Worm (Caenorhabditis elegans) whole organism, young adult: ENCODE measurements around the gene clec-197.

Experiments
- B0336.3 ChIP-seq: fragments of 200-800 bp; sonication (Bioruptor generic); IDR thresholded peaks from 2 replicates; pipeline ENCODE4 v1.3.6; 2022; ENCODE audit warnings: missing genetic modification characterization, missing compliant biosample characterization
- K12H6.12 ChIP-seq: fragments of 200-800 bp; sonication (Bioruptor generic); optimal IDR thresholded peaks from 2 replicates; lab custom pipeline; 2018; ENCODE audit warnings: mild to moderate bottlenecking, missing genetic modification characterization, missing compliant biosample characterization
- ceh-100 ChIP-seq: fragments of 200-800 bp; sonication (Bioruptor generic); IDR thresholded peaks from 2 replicates; pipeline ENCODE4 v1.3.6; 2022; ENCODE audit warnings: missing genetic modification reagents, missing genetic modification characterization, missing compliant biosample characterization
- ceh-91 ChIP-seq: fragments of 200-800 bp; sonication (Bioruptor generic); IDR thresholded peaks from 2 replicates; pipeline ENCODE4 v1.3.6; 2022; ENCODE audit warnings: missing genetic modification reagents, missing genetic modification characterization, missing compliant biosample characterization
- lag-1 ChIP-seq: fragments of 200-800 bp; sonication (Bioruptor generic); IDR thresholded peaks from 2 replicates; pipeline ENCODE4 v1.3.6; 2022; ENCODE audit warnings: missing genetic modification reagents, missing genetic modification characterization, missing compliant biosample characterization
- nfya-1 ChIP-seq: sonication (generic microtip); optimal IDR thresholded peaks from 2 replicates; lab custom pipeline; 2017; ENCODE audit warnings: antibody characterized with exemption, missing compliant biosample characterization, missing genetic modification characterization, borderline replicate concordance; ENCODE audit not compliant: insufficient read depth
- nhr-179 ChIP-seq: sonication (generic microtip); optimal IDR thresholded peaks from 2 replicates; lab custom pipeline; 2016; ENCODE audit warnings: mild to moderate bottlenecking, missing genetic modification characterization, missing compliant biosample characterization
- nhr-80 ChIP-seq: sonication (generic microtip); optimal IDR thresholded peaks from 2 replicates; lab custom pipeline; 2016; ENCODE audit warnings: missing genetic modification characterization, missing compliant biosample characterization
- pha-4 ChIP-seq: fragments of 150-350 bp; sonication (generic microtip); optimal IDR thresholded peaks from 2 replicates; lab custom pipeline; 2014; ENCODE audit warnings: missing biosample characterization, missing genetic modification reagents, missing genetic modification characterization
- tbx-9 ChIP-seq: sonication (generic microtip); optimal IDR thresholded peaks from 2 replicates; lab custom pipeline; 2016; ENCODE audit warnings: borderline replicate concordance, missing genetic modification characterization, inconsistent platforms, missing compliant biosample characterization
- unc-62 ChIP-seq: fragments of 150-350 bp; optimal IDR thresholded peaks from 2 replicates; lab custom pipeline; 2014; ENCODE audit warnings: missing biosample characterization, missing genetic modification reagents, missing genetic modification characterization

ce11 chrIV:17316398-17316797 lies 30.1 kb downstream of the clec-197 start, which contains the start of gene C49C3.20:
- TF ChIP-seq K12H6.12 (tag; lab: Kevin White, UChicago) (no peak), nfya-1 (tag; lab: Kevin White, UChicago) (no peak), B0336.3 (GFP tag; lab: Robert Waterston, UW) (no peak), nhr-179 (tag; lab: Kevin White, UChicago) (no peak), tbx-9 (no peak), ceh-100 (GFP tag; lab: Robert Waterston, UW) (no peak), nhr-80 (tag; lab: Kevin White, UChicago) (no peak), pha-4 (tag; lab: Kevin White, UChicago) (no peak), unc-62 (GFP tag; lab: Kevin White, UChicago) (no peak), lag-1 (GFP tag; lab: Robert Waterston, UW) (no peak), ceh-91 (no peak)
